Fruit fly (Drosophila melanogaster) whole organism: Measurements from ENCODE around the gene Pitslre.

Experiments
- CG8478 ChIP-seq: fragments of >200 bp; optimal IDR thresholded peaks from 2 replicates; lab custom pipeline; 2018; ENCODE audit warnings: inconsistent platforms
- EcR ChIP-seq, 2 experiments: fragments of >200 bp; optimal IDR thresholded peaks; 2 replicates each; lab custom pipeline; 2017; ENCODE audit warnings: missing biosample characterization in 2 of 2, missing genetic modification characterization in 2 of 2, missing genetic modification reagents in 2 of 2
- pan ChIP-seq: fragments of >200 bp; optimal IDR thresholded peaks from 2 replicates; lab custom pipeline; 2017
- psq ChIP-seq: fragments of >200 bp; optimal IDR thresholded peaks from 2 replicates; lab custom pipeline; 2017
- usp ChIP-seq: fragments of >200 bp; optimal IDR thresholded peaks from 2 replicates; lab custom pipeline; 2017; ENCODE audit warnings: missing biosample characterization, missing genetic modification characterization, mixed read lengths

DNA sequence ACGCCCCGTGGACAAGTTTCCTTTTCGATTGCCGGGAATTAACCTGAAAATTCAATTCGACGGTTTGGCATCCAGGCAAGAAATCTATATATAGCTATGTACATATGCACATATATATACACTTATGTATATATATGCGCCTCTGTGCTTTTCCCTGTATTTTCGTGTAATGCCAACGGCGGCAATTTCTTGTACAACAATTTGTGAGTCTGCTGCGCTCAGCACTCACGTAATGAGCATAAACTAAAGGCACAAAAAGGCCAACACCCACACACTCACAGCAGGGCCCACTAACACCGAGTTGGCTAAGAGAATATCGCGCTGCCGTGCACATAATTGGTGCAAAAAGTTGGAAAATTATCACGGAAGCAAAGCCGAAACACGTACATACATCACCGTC lies 9.8 kb upstream of the Pitslre start:
- TF ChIP-seq EcR (GFP tag; optimal IDR thresholded peaks at IDR 0.05; lab: Kevin White, UChicago): no peak
- no peak for TF ChIP-seq psq
- no peak for TF ChIP-seq usp (GFP tag; lab: Kevin White, UChicago)
- TF ChIP-seq pan (lab: Kevin White, UChicago): no peak
- no peak for TF ChIP-seq CG8478
